Fruit fly (Drosophila melanogaster) whole organism, embryonic: ENCODE data around the gene CG8372.

Source experiments
- CG10959 ChIP-seq: fragments of 200-800 bp; sonication (Bioruptor generic); IDR thresholded peaks from 2 replicates; pipeline ENCODE4 v1.3.6; 2022; ENCODE audit warnings: missing biosample characterization, missing genetic modification characterization
- CG11504 ChIP-seq: fragments of 200-800 bp; sonication (Bioruptor generic); optimal IDR thresholded peaks from 3 replicates; lab custom pipeline; 2019; ENCODE audit warnings: missing biosample characterization, mild to moderate bottlenecking, missing genetic modification characterization, moderate library complexity
- CG11723 ChIP-seq: fragments of 200-800 bp; sonication (Bioruptor generic); optimal IDR thresholded peaks from 2 replicates; lab custom pipeline; 2017; ENCODE audit warnings: missing biosample characterization, mild to moderate bottlenecking, missing genetic modification characterization
- CG12659 ChIP-seq: fragments of 200-800 bp; sonication (Bioruptor generic); optimal IDR thresholded peaks from 3 replicates; lab custom pipeline; 2017; ENCODE audit warnings: mild to moderate bottlenecking, missing biosample characterization, missing genetic modification reagents, missing genetic modification characterization
- CG16779 ChIP-seq: fragments of 200-800 bp; sonication (Bioruptor generic); IDR thresholded peaks from 2 replicates; pipeline ENCODE4 v1.3.6; 2022; ENCODE audit warnings: missing biosample characterization, missing genetic modification characterization
- CG17612 ChIP-seq: fragments of 200-800 bp; sonication (Bioruptor generic); IDR thresholded peaks from 2 replicates; pipeline ENCODE4 v1.3.6; 2022; ENCODE audit warnings: missing biosample characterization, missing genetic modification characterization
- CG17912 ChIP-seq: fragments of 200-800 bp; sonication (Bioruptor generic); optimal IDR thresholded peaks from 2 replicates; lab custom pipeline; 2018; ENCODE audit warnings: missing biosample characterization, mild to moderate bottlenecking, missing genetic modification characterization
- CG2129 ChIP-seq: fragments of 200-800 bp; sonication (Bioruptor generic); IDR thresholded peaks from 2 replicates; pipeline ENCODE4 v1.3.6; 2022; ENCODE audit warnings: missing biosample characterization, missing genetic modification characterization; ENCODE audit not compliant: partially characterized antibody
- CG2199 ChIP-seq: fragments of 200-800 bp; sonication (Bioruptor generic); IDR thresholded peaks from 3 replicates; pipeline ENCODE4 v1.3.6; 2022; ENCODE audit warnings: missing biosample characterization, missing genetic modification characterization
- CG2678 ChIP-seq: fragments of 200-800 bp; sonication (Bioruptor generic); optimal IDR thresholded peaks from 3 replicates; lab custom pipeline; 2019; ENCODE audit warnings: missing biosample characterization, mild to moderate bottlenecking, missing genetic modification characterization, moderate library complexity
- CG31441 ChIP-seq: fragments of 200-800 bp; sonication (Bioruptor generic); IDR thresholded peaks from 2 replicates; pipeline ENCODE4 v1.3.6; 2022; ENCODE audit warnings: missing biosample characterization, missing genetic modification characterization
- CG32767 ChIP-seq: fragments of 200-800 bp; sonication (Bioruptor generic); IDR thresholded peaks from 2 replicates; pipeline ENCODE4 v1.3.6; 2022; ENCODE audit warnings: missing biosample characterization, missing genetic modification characterization
- CG34376 ChIP-seq: fragments of 200-800 bp; sonication (Bioruptor generic); optimal IDR thresholded peaks from 2 replicates; lab custom pipeline; 2018; ENCODE audit warnings: missing biosample characterization, mild to moderate bottlenecking, missing genetic modification characterization
- CG3838 ChIP-seq: fragments of 200-800 bp; sonication (Bioruptor generic); optimal IDR thresholded peaks from 3 replicates; lab custom pipeline; 2016; ENCODE audit warnings: missing biosample characterization, missing genetic modification characterization
- CG43689 ChIP-seq: fragments of 200-800 bp; sonication (Bioruptor generic); IDR thresholded peaks from 2 replicates; pipeline ENCODE4 v1.3.6; 2022; ENCODE audit warnings: missing biosample characterization, missing genetic modification characterization
- CG4424 ChIP-seq: fragments of 200-800 bp; sonication (Bioruptor generic); optimal IDR thresholded peaks from 3 replicates; lab custom pipeline; 2016; ENCODE audit warnings: missing biosample characterization, missing genetic modification characterization
- CG6254 ChIP-seq: fragments of 200-800 bp; sonication (Bioruptor generic); optimal IDR thresholded peaks from 3 replicates; lab custom pipeline; 2017; ENCODE audit warnings: mild to moderate bottlenecking, missing biosample characterization, missing genetic modification reagents, missing genetic modification characterization
- CG6689 ChIP-seq: fragments of 200-800 bp; sonication (Bioruptor generic); IDR thresholded peaks from 2 replicates; pipeline ENCODE4 v1.3.6; 2022; ENCODE audit warnings: missing biosample characterization, missing genetic modification characterization
- CG7271 ChIP-seq: fragments of 200-800 bp; sonication (Bioruptor generic); optimal IDR thresholded peaks from 2 replicates; lab custom pipeline; 2018; ENCODE audit warnings: missing biosample characterization, mild to moderate bottlenecking, missing genetic modification characterization, moderate library complexity
- CG8388 ChIP-seq: fragments of 200-800 bp; sonication (Bioruptor generic); optimal IDR thresholded peaks from 2 replicates; lab custom pipeline; 2019; ENCODE audit warnings: missing biosample characterization, mild to moderate bottlenecking, missing genetic modification characterization, moderate library complexity
- Camta ChIP-seq: fragments of 200-800 bp; sonication (Bioruptor generic); optimal IDR thresholded peaks from 2 replicates; lab custom pipeline; 2016; ENCODE audit warnings: missing biosample characterization, missing genetic modification characterization
- Dp ChIP-seq: fragments of 200-800 bp; sonication (Bioruptor generic); optimal IDR thresholded peaks from 2 replicates; lab custom pipeline; 2018; ENCODE audit warnings: missing biosample characterization, mild to moderate bottlenecking, missing genetic modification characterization, moderate library complexity
- ERR ChIP-seq: fragments of 200-800 bp; sonication (Bioruptor generic); optimal IDR thresholded peaks from 2 replicates; lab custom pipeline; 2016; ENCODE audit warnings: missing biosample characterization, missing genetic modification characterization
- Eip74EF ChIP-seq, 2 experiments: fragments of 200-800 bp in 1 of 2; fragments of >200 bp in 1 of 2; sonication (Bioruptor generic) in 1 of 2; optimal IDR thresholded peaks; 2 replicates each; lab custom pipeline; 2017 to 2019; ENCODE audit warnings: missing biosample characterization in 2 of 2, missing genetic modification characterization in 2 of 2, mild to moderate bottlenecking in 1 of 2, moderate library complexity in 1 of 2
- HLH54F ChIP-seq: fragments of 200-800 bp; sonication (Bioruptor generic); optimal IDR thresholded peaks from 3 replicates; lab custom pipeline; 2016; ENCODE audit warnings: missing biosample characterization, missing genetic modification characterization
- Hmx ChIP-seq: fragments of 200-800 bp; sonication (Bioruptor generic); optimal IDR thresholded peaks from 2 replicates; lab custom pipeline; 2016; ENCODE audit warnings: missing biosample characterization, missing genetic modification characterization
- MBD-R2 ChIP-seq: fragments of 200-800 bp; sonication (Bioruptor generic); IDR thresholded peaks from 2 replicates; pipeline ENCODE4 v1.3.6; 2022; ENCODE audit warnings: missing biosample characterization, missing genetic modification characterization
- MTF-1 ChIP-seq: fragments of 200-800 bp; sonication (Bioruptor generic); optimal IDR thresholded peaks from 2 replicates; lab custom pipeline; 2018; ENCODE audit warnings: missing biosample characterization, mild to moderate bottlenecking, missing genetic modification characterization, borderline replicate concordance
- Mrtf ChIP-seq: fragments of 200-800 bp; sonication (Bioruptor generic); IDR thresholded peaks from 3 replicates; pipeline ENCODE4 v1.3.6; 2022; ENCODE audit warnings: missing biosample characterization, missing genetic modification characterization
- Sry-δ ChIP-seq: fragments of 200-800 bp; sonication (Bioruptor generic); optimal IDR thresholded peaks from 2 replicates; lab custom pipeline; 2016; ENCODE audit warnings: missing biosample characterization, missing genetic modification characterization
- ara ChIP-seq: fragments of 200-800 bp; sonication (Bioruptor generic); IDR thresholded peaks from 2 replicates; pipeline ENCODE4 v1.3.6; 2022; ENCODE audit warnings: missing biosample characterization, missing genetic modification characterization
- az2 ChIP-seq: fragments of 200-800 bp; sonication (Bioruptor generic); optimal IDR thresholded peaks from 3 replicates; lab custom pipeline; 2016; ENCODE audit warnings: missing biosample characterization, missing genetic modification characterization
- crc ChIP-seq: fragments of 200-800 bp; sonication (Bioruptor generic); optimal IDR thresholded peaks from 2 replicates; lab custom pipeline; 2016; ENCODE audit warnings: missing biosample characterization, missing genetic modification characterization
- crp ChIP-seq, 2 experiments: fragments of 200-800 bp; sonication (Bioruptor generic); optimal IDR thresholded peaks; 2 replicates in 1 of 2; 3 replicates in 1 of 2; lab custom pipeline; 2017; ENCODE audit warnings: missing biosample characterization in 2 of 2, missing genetic modification characterization in 2 of 2, mild to moderate bottlenecking in 1 of 2, moderate library complexity in 1 of 2
- gce ChIP-seq: fragments of 200-800 bp; sonication (Bioruptor generic); IDR thresholded peaks from 3 replicates; pipeline ENCODE4 v1.3.6; 2022; ENCODE audit warnings: missing biosample characterization, missing genetic modification characterization
- gro ChIP-seq: fragments of 200-800 bp; sonication (Bioruptor generic); optimal IDR thresholded peaks from 2 replicates; lab custom pipeline; 2016; ENCODE audit warnings: missing biosample characterization, missing genetic modification characterization
- gsb ChIP-seq: fragments of 200-800 bp; sonication (Bioruptor generic); IDR thresholded peaks from 2 replicates; pipeline ENCODE4 v1.3.6; 2022; ENCODE audit warnings: missing biosample characterization, missing genetic modification characterization
- insv ChIP-seq, 2 experiments: fragments of 200-800 bp; sonication (Bioruptor generic); optimal IDR thresholded peaks; 3 replicates each; lab custom pipeline; 2016 to 2018; ENCODE audit warnings: missing biosample characterization in 2 of 2, missing genetic modification characterization in 2 of 2
- jigr1 ChIP-seq: fragments of 200-800 bp; sonication (Bioruptor generic); IDR thresholded peaks from 3 replicates; pipeline ENCODE4 v1.3.6; 2022; ENCODE audit warnings: missing biosample characterization, missing genetic modification characterization
- jumu ChIP-seq: fragments of 200-800 bp; sonication (Bioruptor generic); optimal IDR thresholded peaks from 3 replicates; lab custom pipeline; 2016; ENCODE audit warnings: missing biosample characterization, missing genetic modification characterization
- kni ChIP-seq: fragments of 200-800 bp; sonication (Bioruptor generic); optimal IDR thresholded peaks from 3 replicates; lab custom pipeline; 2017; ENCODE audit warnings: mild to moderate bottlenecking, missing biosample characterization, missing genetic modification reagents, missing genetic modification characterization
- lola ChIP-seq, 3 experiments: fragments of >200 bp in 2 of 3; fragments of 200-800 bp in 1 of 3; sonication (Bioruptor generic) in 1 of 3; optimal IDR thresholded peaks; 2 replicates each; lab custom pipeline; 2017 to 2019; ENCODE audit warnings: missing biosample characterization in 3 of 3, missing genetic modification characterization in 3 of 3, mild to moderate bottlenecking in 1 of 3, moderate library complexity in 1 of 3
- oc ChIP-seq: fragments of 200-800 bp; sonication (Bioruptor generic); optimal IDR thresholded peaks from 2 replicates; lab custom pipeline; 2018; ENCODE audit warnings: missing biosample characterization, mild to moderate bottlenecking, missing genetic modification characterization, moderate library complexity
- onecut ChIP-seq: fragments of 200-800 bp; sonication (Bioruptor generic); IDR thresholded peaks from 2 replicates; pipeline ENCODE4 v1.3.6; 2022; ENCODE audit warnings: missing biosample characterization, missing genetic modification characterization
- phol ChIP-seq: fragments of 200-800 bp; sonication (Bioruptor generic); optimal IDR thresholded peaks from 3 replicates; lab custom pipeline; 2018; ENCODE audit warnings: missing biosample characterization, mild to moderate bottlenecking, missing genetic modification characterization, moderate library complexity
- ranshi ChIP-seq: fragments of 200-800 bp; sonication (Bioruptor generic); IDR thresholded peaks from 2 replicates; pipeline ENCODE4 v1.3.6; 2022; ENCODE audit warnings: missing biosample characterization, missing genetic modification characterization
- sd ChIP-seq: fragments of 200-800 bp; sonication (Bioruptor generic); optimal IDR thresholded peaks from 3 replicates; lab custom pipeline; 2018; ENCODE audit warnings: missing biosample characterization, mild to moderate bottlenecking, missing genetic modification characterization, moderate library complexity
- sim ChIP-seq: fragments of 200-800 bp; sonication (Bioruptor generic); IDR thresholded peaks from 2 replicates; pipeline ENCODE4 v1.3.6; 2022; ENCODE audit warnings: missing biosample characterization, missing genetic modification characterization
- slou ChIP-seq: fragments of 200-800 bp; sonication (Bioruptor generic); optimal IDR thresholded peaks from 3 replicates; lab custom pipeline; 2016; ENCODE audit warnings: missing biosample characterization, missing genetic modification characterization
- stc ChIP-seq: fragments of 200-800 bp; sonication (Bioruptor generic); IDR thresholded peaks from 2 replicates; pipeline ENCODE4 v1.3.6; 2022; ENCODE audit warnings: missing biosample characterization, missing genetic modification characterization

Gene CG8372

dm6 chr2L:8164219-8164618, 48.5 kb downstream of the CG8372 start (continued):
- peak; percentile 62 for TF ChIP-seq CG6689
- TF ChIP-seq Sry-δ (GFP tag; lab: Kevin White, UChicago) = peak; percentile 31
- peak; percentile 95 for TF ChIP-seq MTF-1 (GFP tag; lab: Kevin White, UChicago)
- TF ChIP-seq CG17912 (GFP tag; lab: Kevin White, UChicago) = peak; percentile 87
- no peak for TF ChIP-seq gro (GFP tag; lab: Kevin White, UChicago)
- peak; percentile 69 for TF ChIP-seq CG8388 (GFP tag; lab: Kevin White, UChicago)
- peak; percentile 31 for TF ChIP-seq CG7271 (tag; lab: Kevin White, UChicago)
- no peak for TF ChIP-seq sd (tag; lab: Kevin White, UChicago)
- no peak for TF ChIP-seq MBD-R2 (GFP tag; lab: Robert Waterston, UW)
- TF ChIP-seq CG2678 = peak; percentile 84
- TF ChIP-seq CG3838 = peak; percentile 71
- TF ChIP-seq HLH54F (GFP tag; lab: Kevin White, UChicago) = no peak
- TF ChIP-seq jigr1 (GFP tag; lab: Robert Waterston, UW) = no peak
- peak; percentile 76 for TF ChIP-seq kni (GFP tag; lab: Kevin White, UChicago)
- peak; percentile 50; the same call in 1 of the 3 replicates for TF ChIP-seq CG2199 (GFP tag; lab: Robert Waterston, UW)
- peak in 1 of 2 experiments; percentile 47 for TF ChIP-seq insv (GFP tag; optimal IDR thresholded peaks at IDR 0.05; lab: Kevin White, UChicago)
- TF ChIP-seq CG32767 = peak; percentile 53; the same call in 1 of the 2 replicates
- TF ChIP-seq crp (GFP tag; optimal IDR thresholded peaks at IDR 0.05; lab: Kevin White, UChicago) = peak in 1 of 2 experiments; percentile 19
- TF ChIP-seq ranshi (GFP tag; lab: Robert Waterston, UW) = peak; percentile 57; the same call in 1 of the 2 replicates
- TF ChIP-seq az2 (GFP tag; lab: Kevin White, UChicago) = peak; percentile 52
- TF ChIP-seq Hmx (GFP tag; lab: Kevin White, UChicago) = no peak
- peak; percentile 35 for TF ChIP-seq phol (tag; lab: Kevin White, UChicago)
- peak; percentile 73 for TF ChIP-seq sim (GFP tag; lab: Robert Waterston, UW)
- peak; percentile 90 for TF ChIP-seq CG6254 (GFP tag; lab: Kevin White, UChicago)
- peak; percentile 63 for TF ChIP-seq CG10959 (GFP tag; lab: Robert Waterston, UW)
- TF ChIP-seq CG16779 (GFP tag; lab: Robert Waterston, UW) = no peak
- no peak for TF ChIP-seq CG34376
- peak; percentile 7 for TF ChIP-seq ERR (GFP tag; lab: Kevin White, UChicago)
- TF ChIP-seq lola (GFP tag; optimal IDR thresholded peaks at IDR 0.05; lab: Kevin White, UChicago) = peak in 1 of 3 experiments; percentile 78
- peak; percentile 41; the same call in 1 of the 2 replicates for TF ChIP-seq CG43689 (GFP tag; lab: Robert Waterston, UW)
- TF ChIP-seq Camta = peak; percentile 78
- peak; percentile 85 for TF ChIP-seq onecut (GFP tag; lab: Robert Waterston, UW)
- peak; percentile 71 for TF ChIP-seq CG4424 (GFP tag; lab: Kevin White, UChicago)
- TF ChIP-seq Eip74EF (GFP tag; optimal IDR thresholded peaks at IDR 0.05; lab: Kevin White, UChicago) = peak in 1 of 2 experiments; percentile 55
- TF ChIP-seq stc (GFP tag; lab: Robert Waterston, UW) = peak; percentile 68; the same call in 1 of the 2 replicates
- peak; percentile 76; the same call in 2 of the 3 replicates for TF ChIP-seq gce
- TF ChIP-seq Mrtf = peak; percentile 53; the same call in 2 of the 3 replicates
- peak; percentile 87 for TF ChIP-seq oc (tag; lab: Kevin White, UChicago)
- peak; percentile 18 for TF ChIP-seq slou
- no peak for TF ChIP-seq Dp (GFP tag; lab: Kevin White, UChicago)
- TF ChIP-seq ara (GFP tag; lab: Robert Waterston, UW) = peak; percentile 84
- TF ChIP-seq CG17612 (GFP tag; lab: Robert Waterston, UW) = 0 out of 2 replicates have a peak, but pooled peaks have one; percentile 27
- TF ChIP-seq CG11504 (tag; lab: Kevin White, UChicago) = peak; percentile 75
- TF ChIP-seq jumu (GFP tag; lab: Kevin White, UChicago) = peak; percentile 20
- TF ChIP-seq CG2129 = no peak
- TF ChIP-seq CG12659 (GFP tag; lab: Kevin White, UChicago) = peak; percentile 73
- TF ChIP-seq CG11723 (GFP tag; lab: Kevin White, UChicago) = peak; percentile 74
- peak; percentile 45 for TF ChIP-seq crc (GFP tag; lab: Kevin White, UChicago)
- 0 out of 2 replicates have a peak, but pooled peaks have one; percentile 11 for TF ChIP-seq gsb
- peak; percentile 87 for TF ChIP-seq CG31441 (GFP tag; lab: Robert Waterston, UW)
